Fruit fly (Drosophila melanogaster): ENCODE data around the gene CG11089.

- TF ChIP-seq CG7101 (tag; optimal IDR thresholded peaks at IDR 0.05) (no peak), ovo (GFP tag; optimal IDR thresholded peaks at IDR 0.05) (no peak), CG7045 (GFP tag; optimal IDR thresholded peaks at IDR 0.05) (no peak), CG11617 (GFP tag; optimal IDR thresholded peaks at IDR 0.05) (no peak)
Observed at dm6 chr3R:24893320-24893955, 16.6 kb downstream of the CG11089 start.
